Worm (Caenorhabditis elegans) whole organism, L1 larva: Measurements from ENCODE around the gene F59B2.9.

Source experiments
- Y116A8C.19 ChIP-seq: sonication (generic microtip); optimal IDR thresholded peaks from 2 replicates; lab custom pipeline; 2016; ENCODE audit warnings: missing compliant biosample characterization, missing genetic modification characterization, borderline replicate concordance
- alr-1 ChIP-seq: fragments of 200-800 bp; sonication (Bioruptor generic); optimal IDR thresholded peaks from 2 replicates; lab custom pipeline; 2018; ENCODE audit warnings: borderline replicate concordance, mild to moderate bottlenecking, missing genetic modification characterization, missing compliant biosample characterization
- aly-2 ChIP-seq: fragments of 150-350 bp; optimal IDR thresholded peaks from 2 replicates; lab custom pipeline; 2014; ENCODE audit warnings: missing biosample characterization, missing genetic modification characterization
- ceh-63 ChIP-seq: fragments of 200-800 bp; sonication (Bioruptor generic); optimal IDR thresholded peaks from 2 replicates; lab custom pipeline; 2018; ENCODE audit warnings: mild to moderate bottlenecking, missing genetic modification characterization, missing compliant biosample characterization
- ceh-8 ChIP-seq: fragments of 200-800 bp; sonication (Bioruptor generic); optimal IDR thresholded peaks from 2 replicates; lab custom pipeline; 2018; ENCODE audit warnings: mild to moderate bottlenecking, missing genetic modification characterization, moderate library complexity, missing compliant biosample characterization
- ceh-82 ChIP-seq, 3 experiments: fragments of 150-350 bp in 1 of 3; sonication (generic microtip) in 2 of 3; optimal IDR thresholded peaks; 2 replicates each; lab custom pipeline; 2014 to 2017; ENCODE audit warnings: missing biosample characterization in 3 of 3, missing genetic modification characterization in 3 of 3
- ceh-90 ChIP-seq: sonication (generic microtip); optimal IDR thresholded peaks from 2 replicates; lab custom pipeline; 2016; ENCODE audit warnings: missing genetic modification characterization, missing compliant biosample characterization
- ces-1 ChIP-seq: fragments of 150-350 bp; optimal IDR thresholded peaks from 2 replicates; lab custom pipeline; 2014; ENCODE audit warnings: missing biosample characterization, missing genetic modification reagents, missing genetic modification characterization
- dpl-1 ChIP-seq, 3 experiments: fragments of 150-350 bp in 2 of 3; sonication (generic microtip) in 1 of 3; optimal IDR thresholded peaks; 2 replicates each; lab custom pipeline; 2014 to 2017; ENCODE audit warnings: missing biosample characterization in 3 of 3, missing genetic modification characterization in 3 of 3, missing genetic modification reagents in 3 of 3
- dsc-1 ChIP-seq: sonication (generic microtip); optimal IDR thresholded peaks from 2 replicates; lab custom pipeline; 2016; ENCODE audit warnings: mild to moderate bottlenecking, missing genetic modification characterization, missing compliant biosample characterization
- efl-3 ChIP-seq: fragments of 200-800 bp; sonication (Bioruptor generic); optimal IDR thresholded peaks from 2 replicates; lab custom pipeline; 2018; ENCODE audit warnings: mild to moderate bottlenecking, missing genetic modification characterization, missing compliant biosample characterization
- egl-13 ChIP-seq: sonication (generic microtip); optimal IDR thresholded peaks from 2 replicates; lab custom pipeline; 2016; ENCODE audit warnings: missing genotype, missing genetic modification reagents, missing genetic modification characterization, missing compliant biosample characterization
- egl-27 ChIP-seq, 2 experiments: fragments of 150-350 bp in 1 of 2; sonication (generic microtip); optimal IDR thresholded peaks; 3 replicates each; lab custom pipeline; 2017 to 2018; ENCODE audit warnings: missing biosample characterization in 2 of 2, missing genetic modification characterization in 2 of 2, missing genetic modification reagents in 2 of 2
- elt-3 ChIP-seq, 6 experiments: fragments of 150-350 bp in 1 of 6; sonication (generic microtip); optimal IDR thresholded peaks; 2 replicates each; lab custom pipeline; 2017 to 2018; ENCODE audit warnings: missing biosample characterization in 6 of 6, missing genetic modification characterization in 6 of 6, inconsistent platforms in 1 of 6
- ets-5 ChIP-seq: fragments of 200-800 bp; sonication (Bioruptor generic); IDR thresholded peaks from 2 replicates; pipeline ENCODE4 v1.3.6; 2022; ENCODE audit warnings: missing genetic modification characterization, missing compliant biosample characterization
- fos-1 ChIP-seq: fragments of 150-350 bp; optimal IDR thresholded peaks from 2 replicates; lab custom pipeline; 2014; ENCODE audit warnings: missing biosample characterization, missing genetic modification characterization
- grh-1 ChIP-seq: fragments of 200-800 bp; sonication (Bioruptor generic); IDR thresholded peaks from 2 replicates; pipeline ENCODE4 v1.3.6; 2022; ENCODE audit warnings: missing genetic modification reagents, missing genetic modification characterization, missing compliant biosample characterization
- hpl-2 ChIP-seq: fragments of 150-350 bp; optimal IDR thresholded peaks from 2 replicates; lab custom pipeline; 2014; ENCODE audit warnings: missing biosample characterization, missing genetic modification reagents, missing genetic modification characterization
- jun-1 ChIP-seq: fragments of 150-350 bp; optimal IDR thresholded peaks from 2 replicates; lab custom pipeline; 2014; ENCODE audit warnings: missing biosample characterization, missing genetic modification reagents, missing genetic modification characterization
- lin-13 ChIP-seq: fragments of 150-350 bp; optimal IDR thresholded peaks from 2 replicates; lab custom pipeline; 2014; ENCODE audit warnings: missing biosample characterization, missing genetic modification reagents, missing genetic modification characterization
- lin-15B ChIP-seq: fragments of 150-350 bp; sonication (generic microtip); optimal IDR thresholded peaks from 3 replicates; lab custom pipeline; 2014; ENCODE audit warnings: missing biosample characterization, missing genetic modification characterization
- lin-35 ChIP-seq, 2 experiments: fragments of 150-350 bp; optimal IDR thresholded peaks; 2 replicates each; lab custom pipeline; 2014; ENCODE audit warnings: missing biosample characterization in 2 of 2, missing genetic modification characterization in 2 of 2, missing genetic modification reagents in 2 of 2
- lsy-2 ChIP-seq, 2 experiments: fragments of 150-350 bp; optimal IDR thresholded peaks; 2 replicates each; lab custom pipeline; 2014; ENCODE audit warnings: missing biosample characterization in 2 of 2, missing genetic modification characterization in 2 of 2
- mab-9 ChIP-seq: fragments of 200-800 bp; sonication (Bioruptor generic); IDR thresholded peaks from 2 replicates; pipeline ENCODE4 v1.3.6; 2022; ENCODE audit warnings: missing genetic modification reagents, missing genetic modification characterization, missing compliant biosample characterization
- mdl-1 ChIP-seq, 2 experiments: fragments of 150-350 bp; optimal IDR thresholded peaks; 2 replicates each; lab custom pipeline; 2014 to 2017; ENCODE audit warnings: missing biosample characterization in 2 of 2, missing genetic modification characterization in 2 of 2, inconsistent platforms in 1 of 2
- mef-2 ChIP-seq: fragments of 150-350 bp; optimal IDR thresholded peaks from 2 replicates; lab custom pipeline; 2014; ENCODE audit warnings: missing biosample characterization, missing genetic modification characterization
- nhr-11 ChIP-seq: fragments of 150-350 bp; optimal IDR thresholded peaks from 2 replicates; lab custom pipeline; 2014; ENCODE audit warnings: missing biosample characterization, missing genetic modification characterization
- nhr-12 ChIP-seq: sonication (generic microtip); optimal IDR thresholded peaks from 2 replicates; lab custom pipeline; 2017; ENCODE audit warnings: missing biosample characterization, missing genetic modification characterization
- nhr-19 ChIP-seq: fragments of 200-800 bp; sonication (Bioruptor generic); conservative IDR thresholded peaks from 2 replicates; pipeline ENCODE4 v1.3.6; 2022; ENCODE audit warnings: missing genetic modification characterization, missing compliant biosample characterization
- nhr-20 ChIP-seq: sonication (generic microtip); optimal IDR thresholded peaks from 2 replicates; lab custom pipeline; 2016; ENCODE audit warnings: mild to moderate bottlenecking, missing genetic modification characterization, missing compliant biosample characterization
- nhr-237 ChIP-seq: fragments of 150-350 bp; optimal IDR thresholded peaks from 2 replicates; lab custom pipeline; 2014; ENCODE audit warnings: missing biosample characterization, missing genetic modification characterization
- nhr-71 ChIP-seq: sonication (generic microtip); optimal IDR thresholded peaks from 2 replicates; lab custom pipeline; 2016; ENCODE audit warnings: mild to moderate bottlenecking, missing genetic modification characterization, moderate library complexity, missing compliant biosample characterization
- nhr-77 ChIP-seq: fragments of 150-350 bp; optimal IDR thresholded peaks from 2 replicates; lab custom pipeline; 2014; ENCODE audit warnings: missing biosample characterization, missing genetic modification characterization
- nhr-85 ChIP-seq: sonication (generic microtip); peaks from one replicate; lab custom pipeline; 2016; ENCODE audit warnings: missing genetic modification characterization, inconsistent platforms, missing compliant biosample characterization
- nhr-90 ChIP-seq: sonication (generic microtip); optimal IDR thresholded peaks from 2 replicates; lab custom pipeline; 2016; ENCODE audit warnings: mild to moderate bottlenecking, missing genetic modification characterization, missing compliant biosample characterization; ENCODE audit not compliant: poor library complexity
- pag-3 ChIP-seq: sonication (generic microtip); optimal IDR thresholded peaks from 2 replicates; lab custom pipeline; 2017; ENCODE audit warnings: missing genetic modification characterization, mild to moderate bottlenecking, missing compliant biosample characterization, antibody characterized with exemption, borderline replicate concordance; ENCODE audit not compliant: insufficient read depth
- pax-3 ChIP-seq: fragments of 200-800 bp; sonication (Bioruptor generic); optimal IDR thresholded peaks from 2 replicates; lab custom pipeline; 2018; ENCODE audit warnings: mild to moderate bottlenecking, missing genetic modification characterization, moderate library complexity, missing compliant biosample characterization
- pqm-1 ChIP-seq: sonication (generic microtip); optimal IDR thresholded peaks from 3 replicates; lab custom pipeline; 2017; ENCODE audit warnings: missing biosample characterization, missing genetic modification characterization
- rnt-1 ChIP-seq: sonication (generic microtip); optimal IDR thresholded peaks from 2 replicates; lab custom pipeline; 2016; ENCODE audit warnings: mild to moderate bottlenecking, missing genetic modification characterization, moderate library complexity, missing compliant biosample characterization
- snpc-4 ChIP-seq: fragments of 150-350 bp; optimal IDR thresholded peaks from 2 replicates; lab custom pipeline; 2014; ENCODE audit warnings: missing biosample characterization, missing genetic modification characterization
- snu-23 ChIP-seq: sonication (generic microtip); optimal IDR thresholded peaks from 2 replicates; lab custom pipeline; 2016; ENCODE audit warnings: missing genetic modification characterization, missing compliant biosample characterization
- sox-4 ChIP-seq: sonication (generic microtip); optimal IDR thresholded peaks from 2 replicates; lab custom pipeline; 2016; ENCODE audit warnings: missing genetic modification characterization, missing compliant biosample characterization
- sup-37 ChIP-seq: fragments of 200-800 bp; sonication (Bioruptor generic); optimal IDR thresholded peaks from 2 replicates; lab custom pipeline; 2018; ENCODE audit warnings: mild to moderate bottlenecking, missing genetic modification characterization, missing compliant biosample characterization
- swsn-7 ChIP-seq: sonication (generic microtip); optimal IDR thresholded peaks from 2 replicates; lab custom pipeline; 2016; ENCODE audit warnings: missing genetic modification characterization, missing compliant biosample characterization
- tlp-1 ChIP-seq: fragments of 150-350 bp; optimal IDR thresholded peaks from 2 replicates; lab custom pipeline; 2014; ENCODE audit warnings: missing biosample characterization, missing genetic modification characterization
- unc-130 ChIP-seq: fragments of 150-350 bp; optimal IDR thresholded peaks from 2 replicates; lab custom pipeline; 2017; ENCODE audit warnings: missing biosample characterization, missing genetic modification characterization, inconsistent platforms
- unc-30 ChIP-seq: sonication (generic microtip); optimal IDR thresholded peaks from 2 replicates; lab custom pipeline; 2017; ENCODE audit warnings: missing biosample characterization, missing genetic modification characterization
- unc-62 ChIP-seq: fragments of 150-350 bp; optimal IDR thresholded peaks from 2 replicates; lab custom pipeline; 2014; ENCODE audit warnings: missing biosample characterization, missing genetic modification reagents, missing genetic modification characterization
- vab-15 ChIP-seq: sonication (generic microtip); optimal IDR thresholded peaks from 2 replicates; lab custom pipeline; 2017; ENCODE audit warnings: missing genotype, mild to moderate bottlenecking, missing genetic modification characterization, missing compliant biosample characterization
- zag-1 ChIP-seq: fragments of 150-350 bp; optimal IDR thresholded peaks from 2 replicates; lab custom pipeline; 2014; ENCODE audit warnings: missing biosample characterization, missing genetic modification characterization
- zip-4 ChIP-seq: fragments of 200-800 bp; sonication (Bioruptor generic); optimal IDR thresholded peaks from 2 replicates; lab custom pipeline; 2018; ENCODE audit warnings: mild to moderate bottlenecking, missing genetic modification characterization, moderate library complexity, missing compliant biosample characterization
- ztf-11 ChIP-seq, 2 experiments: sonication (generic microtip); optimal IDR thresholded peaks; 2 replicates each; lab custom pipeline; 2016 to 2017; ENCODE audit warnings: missing genetic modification characterization in 2 of 2, missing biosample characterization in 1 of 2, missing compliant biosample characterization in 1 of 2

The F59B2.9 gene

ce11 chrIII:8981847-8982479 is 30.2 kb downstream of the F59B2.9 start, which contains the start of gene pde-2:
TSS of gene pde-2 (minus strand) at chrIII:8981897.
- TF ChIP-seq nhr-12 = no peak
- no peak for TF ChIP-seq ceh-90 (tag; lab: Kevin White, UChicago)
- TF ChIP-seq unc-30 (tag; lab: Kevin White, UChicago) = no peak
- TF ChIP-seq nhr-19 = peak; percentile 35; the same call in 1 of the 2 replicates
- peak; percentile 68 for TF ChIP-seq nhr-71 (tag; lab: Kevin White, UChicago)
- TF ChIP-seq zag-1 = no peak
- TF ChIP-seq ces-1 (GFP tag; lab: Kevin White, UChicago) = no peak
- no peak for TF ChIP-seq ets-5 (GFP tag; lab: Robert Waterston, UW)
- TF ChIP-seq swsn-7 = peak; percentile 51
- TF ChIP-seq nhr-237 (tag; lab: Kevin White, UChicago) = no peak
- no peak for TF ChIP-seq ceh-8 (GFP tag; lab: Kevin White, UChicago)
- TF ChIP-seq nhr-20 (tag; lab: Kevin White, UChicago) = peak; percentile 28
- TF ChIP-seq mef-2 = no peak
- TF ChIP-seq rnt-1 (tag; lab: Kevin White, UChicago) = peak; percentile 14
- no peak for TF ChIP-seq snpc-4 (tag; lab: Kevin White, UChicago)
- TF ChIP-seq unc-130 (tag; lab: Kevin White, UChicago) = no peak
- TF ChIP-seq ceh-63 = no peak
- TF ChIP-seq grh-1 (GFP tag; lab: Robert Waterston, UW) = no peak
- TF ChIP-seq nhr-90 (tag; lab: Kevin White, UChicago) = no peak
- no peak for TF ChIP-seq mab-9 (GFP tag; lab: Robert Waterston, UW)
- no peak for TF ChIP-seq nhr-11 (tag; lab: Kevin White, UChicago)
- peak; percentile 78 for TF ChIP-seq nhr-85 (tag; lab: Kevin White, UChicago)
- no peak for TF ChIP-seq sox-4
- no peak for TF ChIP-seq egl-13
- no peak for TF ChIP-seq pag-3 (tag; lab: Kevin White, UChicago)
- TF ChIP-seq sup-37 (GFP tag; lab: Kevin White, UChicago) = no peak
- peak; percentile 8 to 45 for TF ChIP-seq lin-35 (GFP tag; optimal IDR thresholded peaks at IDR 0.05; lab: Kevin White, UChicago)
- no peak for TF ChIP-seq pqm-1
- peak; percentile 60 for TF ChIP-seq snu-23 (GFP tag; lab: Kevin White, UChicago)
- TF ChIP-seq egl-27 (tag; optimal IDR thresholded peaks at IDR 0.05; lab: Kevin White, UChicago) = no peak
- TF ChIP-seq zip-4 (GFP tag; lab: Kevin White, UChicago) = no peak
- peak in 1 of 2 experiments; percentile 32 for TF ChIP-seq mdl-1 (tag; optimal IDR thresholded peaks at IDR 0.05; lab: Kevin White, UChicago)
- TF ChIP-seq dpl-1 (GFP tag; optimal IDR thresholded peaks at IDR 0.05; lab: Kevin White, UChicago) = peak; percentile 18 to 37 (median 26)
- no peak for TF ChIP-seq lin-15B (tag; lab: Kevin White, UChicago)
- peak; percentile 26 for TF ChIP-seq dsc-1 (tag; lab: Kevin White, UChicago)
- TF ChIP-seq nhr-77 (tag; lab: Kevin White, UChicago) = no peak
- no peak for TF ChIP-seq tlp-1
- TF ChIP-seq alr-1 (tag; lab: Kevin White, UChicago) = no peak
- TF ChIP-seq vab-15 (tag; lab: Kevin White, UChicago) = no peak
- TF ChIP-seq ztf-11 (tag; optimal IDR thresholded peaks at IDR 0.05; lab: Kevin White, UChicago) = no peak
- TF ChIP-seq aly-2 (tag; lab: Kevin White, UChicago) = no peak
- no peak for TF ChIP-seq efl-3 (GFP tag; lab: Kevin White, UChicago)
- peak in 2 of 3 experiments; percentile 34 to 37 for TF ChIP-seq ceh-82 (tag; optimal IDR thresholded peaks at IDR 0.05; lab: Kevin White, UChicago)
- TF ChIP-seq lin-13 (GFP tag; lab: Kevin White, UChicago) = no peak
- no peak for TF ChIP-seq Y116A8C.19
- no peak for TF ChIP-seq unc-62 (GFP tag; lab: Kevin White, UChicago)
- TF ChIP-seq jun-1 (tag; lab: Kevin White, UChicago) = no peak
- TF ChIP-seq pax-3 (tag; lab: Kevin White, UChicago) = no peak
- TF ChIP-seq elt-3 (tag; optimal IDR thresholded peaks at IDR 0.05; lab: Kevin White, UChicago) = no peak
- no peak for TF ChIP-seq hpl-2
- TF ChIP-seq lsy-2 (tag; optimal IDR thresholded peaks at IDR 0.05; lab: Kevin White, UChicago) = peak; percentile 47 to 64
- TF ChIP-seq fos-1 (tag; lab: Kevin White, UChicago) = no peak
